Fruit fly (Drosophila melanogaster): ENCODE results near the gene CG32982.

CG32982 gene

dm6 chr2L:9145761-9146160 is 20.2 kb downstream of the CG32982 start:
- no peak for TF ChIP-seq CrebA (GFP tag; optimal IDR thresholded peaks at IDR 0.05; ENCODE audit: borderline replicate concordance)
- TF ChIP-seq HLH106 (tag; optimal IDR thresholded peaks at IDR 0.05) = no peak
- TF ChIP-seq psq (GFP tag; optimal IDR thresholded peaks at IDR 0.05) = no peak
- no peak for TF ChIP-seq Rel (GFP tag; optimal IDR thresholded peaks at IDR 0.05)
- no peak for TF ChIP-seq Rel (tag; optimal IDR thresholded peaks at IDR 0.05)
- no peak for TF ChIP-seq Dfd (GFP tag; optimal IDR thresholded peaks at IDR 0.05)

dm6 chr2L:9146270-9146975 is 20.9 kb downstream of the CG32982 start:
- TF ChIP-seq HLH106 (tag; optimal IDR thresholded peaks at IDR 0.05) (no peak), rgr (GFP tag; optimal IDR thresholded peaks at IDR 0.05) (no peak), sage (GFP tag; optimal IDR thresholded peaks at IDR 0.05) (no peak), Hr78 (GFP tag; optimal IDR thresholded peaks at IDR 0.05) (no peak), Hnf4 (GFP tag; optimal IDR thresholded peaks at IDR 0.05) (no peak), Dif (GFP tag; optimal IDR thresholded peaks at IDR 0.05; ENCODE audit: partially characterized antibody) (no peak), pan (optimal IDR thresholded peaks at IDR 0.05) (no peak), CG9705 (GFP tag; optimal IDR thresholded peaks at IDR 0.05) (no peak)

dm6 chr2L:9148133-9148532 is 22.6 kb downstream of the CG32982 start:
- TF ChIP-seq CG32264 (GFP tag; optimal IDR thresholded peaks at IDR 0.05) = no peak
- TF ChIP-seq rgr (GFP tag; optimal IDR thresholded peaks at IDR 0.05) = no peak
- no peak for TF ChIP-seq CG9705 (GFP tag; optimal IDR thresholded peaks at IDR 0.05)
- TF ChIP-seq Dif (GFP tag; optimal IDR thresholded peaks at IDR 0.05; ENCODE audit: partially characterized antibody) = no peak
- no peak for TF ChIP-seq Rel (GFP tag; optimal IDR thresholded peaks at IDR 0.05)
- TF ChIP-seq Rel (tag; optimal IDR thresholded peaks at IDR 0.05) = no peak
- TF ChIP-seq tai (GFP tag; optimal IDR thresholded peaks at IDR 0.05) = no peak
- TF ChIP-seq dsf (GFP tag; optimal IDR thresholded peaks at IDR 0.05; ENCODE audit: borderline replicate concordance) = no peak
- TF ChIP-seq sv (GFP tag; optimal IDR thresholded peaks at IDR 0.05) = no peak
- TF ChIP-seq Vsx2 (GFP tag; optimal IDR thresholded peaks at IDR 0.05; ENCODE audit: partially characterized antibody) = no peak
- TF ChIP-seq sage (GFP tag; optimal IDR thresholded peaks at IDR 0.05) = no peak

dm6 chr2L:9149426-9149825 is 23.9 kb downstream of the CG32982 start:
- TF ChIP-seq OdsH (GFP tag; optimal IDR thresholded peaks at IDR 0.05) (no peak), h (GFP tag; optimal IDR thresholded peaks at IDR 0.05) (no peak), N (GFP tag; optimal IDR thresholded peaks at IDR 0.05) (no peak), dl (GFP tag; optimal IDR thresholded peaks at IDR 0.05; ENCODE audit: insufficient read depth in 1 of 2, partially characterized antibody in 2 of 2) (no peak), Sp1 (GFP tag; optimal IDR thresholded peaks at IDR 0.05) (no peak), foxo (GFP tag; optimal IDR thresholded peaks at IDR 0.05) (no peak)

dm6 chr2L:9150112-9150511 is 24.6 kb downstream of the CG32982 start:
- TF ChIP-seq ey (GFP tag; optimal IDR thresholded peaks at IDR 0.05) (no peak), CrebA (GFP tag; optimal IDR thresholded peaks at IDR 0.05; ENCODE audit: borderline replicate concordance) (no peak), GATAd (GFP tag; optimal IDR thresholded peaks at IDR 0.05) (no peak), Dif (GFP tag; optimal IDR thresholded peaks at IDR 0.05; ENCODE audit: partially characterized antibody) (no peak), Abd-B (GFP tag; optimal IDR thresholded peaks at IDR 0.05) (no peak), Rel (GFP tag; optimal IDR thresholded peaks at IDR 0.05) (no peak), Rel (tag; optimal IDR thresholded peaks at IDR 0.05) (no peak), tai (GFP tag; optimal IDR thresholded peaks at IDR 0.05) (no peak), h (GFP tag; optimal IDR thresholded peaks at IDR 0.05) (no peak), CG9705 (GFP tag; optimal IDR thresholded peaks at IDR 0.05) (no peak), psq (GFP tag; optimal IDR thresholded peaks at IDR 0.05) (no peak), Dfd (GFP tag; optimal IDR thresholded peaks at IDR 0.05) (no peak), Mio (GFP tag; optimal IDR thresholded peaks at IDR 0.05) (no peak), pan (optimal IDR thresholded peaks at IDR 0.05) (no peak), dmrt93B (GFP tag; optimal IDR thresholded peaks at IDR 0.05) (no peak)

- TF ChIP-seq GATAd (GFP tag; optimal IDR thresholded peaks at IDR 0.05) = no peak
- no peak for TF ChIP-seq jim (GFP tag; optimal IDR thresholded peaks at IDR 0.05)
- no peak for TF ChIP-seq Hnf4 (GFP tag; optimal IDR thresholded peaks at IDR 0.05)
- no peak for TF ChIP-seq br (GFP tag; optimal IDR thresholded peaks at IDR 0.05)
- no peak for TF ChIP-seq foxo (GFP tag; optimal IDR thresholded peaks at IDR 0.05)
- TF ChIP-seq Hr83 (GFP tag; optimal IDR thresholded peaks at IDR 0.05; ENCODE audit: poor library complexity, severe bottlenecking) = no peak
- TF ChIP-seq dsf (GFP tag; optimal IDR thresholded peaks at IDR 0.05; ENCODE audit: borderline replicate concordance) = no peak
- no peak for TF ChIP-seq Dif (GFP tag; optimal IDR thresholded peaks at IDR 0.05; ENCODE audit: partially characterized antibody)
- TF ChIP-seq HLH106 (tag; optimal IDR thresholded peaks at IDR 0.05) = no peak
- no peak for TF ChIP-seq h (GFP tag; optimal IDR thresholded peaks at IDR 0.05)
- TF ChIP-seq sv (GFP tag; optimal IDR thresholded peaks at IDR 0.05) = no peak
- no peak for TF ChIP-seq rgr (GFP tag; optimal IDR thresholded peaks at IDR 0.05)
- no peak for TF ChIP-seq brk (GFP tag; optimal IDR thresholded peaks at IDR 0.05)
- TF ChIP-seq Jra (GFP tag; optimal IDR thresholded peaks at IDR 0.05) = no peak
- TF ChIP-seq Mio (GFP tag; optimal IDR thresholded peaks at IDR 0.05) = no peak
These were observed 25.3 kb downstream of the CG32982 start for dm6 chr2L:9150805-9151204.

Data from whole organism, wandering third instar larva.